Worm (Caenorhabditis elegans) whole organism, young adult: ENCODE results near the gene F14H12.17.
"Not testable (repeated sequence)": the region's sequence is repeated elsewhere in the genome, so short reads cannot be mapped to it uniquely, and the experiment has no call there.

Source experiments
- B0035.1 ChIP-seq: sonication (generic microtip); optimal IDR thresholded peaks from 2 replicates; lab custom pipeline; 2016; ENCODE audit warnings: missing genetic modification characterization, mild to moderate bottlenecking, missing compliant biosample characterization, missing genotype, missing genetic modification reagents
- F33H1.4 ChIP-seq: fragments of 200-800 bp; sonication (Bioruptor generic); IDR thresholded peaks from 2 replicates; pipeline ENCODE4 v1.3.6; 2022; ENCODE audit warnings: missing genetic modification reagents, missing genetic modification characterization, missing compliant biosample characterization
- ama-1 ChIP-seq, 3 experiments: fragments of 150-350 bp in 1 of 3; sonication (generic microtip) in 2 of 3; optimal IDR thresholded peaks; 2 replicates each; lab custom pipeline; 2014 to 2018; ENCODE audit warnings: missing biosample characterization in 2 of 3, missing genetic modification characterization in 2 of 3, missing genetic modification reagents in 2 of 3
- ceh-40 ChIP-seq: fragments of 200-800 bp; sonication (Bioruptor generic); IDR thresholded peaks from 2 replicates; pipeline ENCODE4 v1.3.6; 2022; ENCODE audit warnings: missing genetic modification characterization, missing compliant biosample characterization
- ceh-91 ChIP-seq: fragments of 200-800 bp; sonication (Bioruptor generic); IDR thresholded peaks from 2 replicates; pipeline ENCODE4 v1.3.6; 2022; ENCODE audit warnings: missing genetic modification reagents, missing genetic modification characterization, missing compliant biosample characterization
- efl-1 ChIP-seq: fragments of 150-350 bp; optimal IDR thresholded peaks from 2 replicates; lab custom pipeline; 2014; ENCODE audit warnings: missing biosample characterization, missing genetic modification reagents, missing genetic modification characterization
- hmg-20 ChIP-seq: fragments of 200-800 bp; sonication (Bioruptor generic); IDR thresholded peaks from 2 replicates; pipeline ENCODE4 v1.3.6; 2022; ENCODE audit warnings: missing genetic modification reagents, missing genetic modification characterization, missing compliant biosample characterization
- pha-4 ChIP-seq: fragments of 150-350 bp; sonication (generic microtip); optimal IDR thresholded peaks from 2 replicates; lab custom pipeline; 2014; ENCODE audit warnings: missing biosample characterization, missing genetic modification reagents, missing genetic modification characterization
- unc-62 ChIP-seq: fragments of 150-350 bp; optimal IDR thresholded peaks from 2 replicates; lab custom pipeline; 2014; ENCODE audit warnings: missing biosample characterization, missing genetic modification reagents, missing genetic modification characterization
- ztf-6 ChIP-seq: fragments of 200-800 bp; sonication (Bioruptor generic); IDR thresholded peaks from 2 replicates; pipeline ENCODE4 v1.3.6; 2022; ENCODE audit warnings: missing genetic modification reagents, missing genetic modification characterization, missing compliant biosample characterization

ce11 chrX:4394505-4394904 is 31.4 kb upstream of the F14H12.17 start:
- not testable (repeated sequence) for TF ChIP-seq pha-4 (tag; lab: Kevin White, UChicago); ztf-6 (GFP tag; lab: Robert Waterston, UW); B0035.1 (tag; lab: Kevin White, UChicago); ama-1 (optimal IDR thresholded peaks at IDR 0.05; lab: Kevin White, UChicago); ama-1 (GFP tag; optimal IDR thresholded peaks at IDR 0.05; lab: Kevin White, UChicago); F33H1.4; hmg-20 (GFP tag; lab: Robert Waterston, UW); ceh-40 (GFP tag; lab: Robert Waterston, UW); ceh-91; efl-1 (GFP tag; lab: Kevin White, UChicago); unc-62
